Fruit fly (Drosophila melanogaster) Kc167 (cell line): ENCODE measurements around the gene Tlk.

Experiments used
- Myc ChIP-seq: fragments of >200 bp; optimal IDR thresholded peaks from 2 replicates; lab custom pipeline; 2017; ENCODE audit warnings: missing external identifiers
- Sin3A ChIP-seq: fragments of >200 bp; optimal IDR thresholded peaks from 2 replicates; lab custom pipeline; 2018; ENCODE audit warnings: missing external identifiers
- h ChIP-seq: fragments of >200 bp; optimal IDR thresholded peaks from 3 replicates; lab custom pipeline; 2018; ENCODE audit warnings: missing external identifiers
- insv ChIP-seq: fragments of >200 bp; optimal IDR thresholded peaks from 3 replicates; lab custom pipeline; 2018; ENCODE audit warnings: missing external identifiers
- psq ChIP-seq: fragments of >200 bp; optimal IDR thresholded peaks from 2 replicates; lab custom pipeline; 2017; ENCODE audit warnings: missing external identifiers
- ttk ChIP-seq: sonication (Bioruptor generic); optimal IDR thresholded peaks from 2 replicates; lab custom pipeline; 2017; ENCODE audit warnings: missing external identifiers

The Tlk gene

dm6 chrX:3740725-3741440 lies 21.1 kb downstream of the Tlk start:
- TF ChIP-seq insv (lab: Kevin White, UChicago) (no peak), h (lab: Kevin White, UChicago) (no peak), Sin3A (no peak), ttk (lab: Kevin White, UChicago) (no peak), psq (lab: Kevin White, UChicago) (no peak), Myc (no peak)

dm6 chrX:3741611-3742001 lies 21.8 kb downstream of the Tlk start:
- no peak for TF ChIP-seq insv (lab: Kevin White, UChicago)
- TF ChIP-seq ttk (lab: Kevin White, UChicago) = no peak
- TF ChIP-seq h (lab: Kevin White, UChicago) = no peak
- no peak for TF ChIP-seq psq (lab: Kevin White, UChicago)
- no peak for TF ChIP-seq Myc
- no peak for TF ChIP-seq Sin3A

DNA sequence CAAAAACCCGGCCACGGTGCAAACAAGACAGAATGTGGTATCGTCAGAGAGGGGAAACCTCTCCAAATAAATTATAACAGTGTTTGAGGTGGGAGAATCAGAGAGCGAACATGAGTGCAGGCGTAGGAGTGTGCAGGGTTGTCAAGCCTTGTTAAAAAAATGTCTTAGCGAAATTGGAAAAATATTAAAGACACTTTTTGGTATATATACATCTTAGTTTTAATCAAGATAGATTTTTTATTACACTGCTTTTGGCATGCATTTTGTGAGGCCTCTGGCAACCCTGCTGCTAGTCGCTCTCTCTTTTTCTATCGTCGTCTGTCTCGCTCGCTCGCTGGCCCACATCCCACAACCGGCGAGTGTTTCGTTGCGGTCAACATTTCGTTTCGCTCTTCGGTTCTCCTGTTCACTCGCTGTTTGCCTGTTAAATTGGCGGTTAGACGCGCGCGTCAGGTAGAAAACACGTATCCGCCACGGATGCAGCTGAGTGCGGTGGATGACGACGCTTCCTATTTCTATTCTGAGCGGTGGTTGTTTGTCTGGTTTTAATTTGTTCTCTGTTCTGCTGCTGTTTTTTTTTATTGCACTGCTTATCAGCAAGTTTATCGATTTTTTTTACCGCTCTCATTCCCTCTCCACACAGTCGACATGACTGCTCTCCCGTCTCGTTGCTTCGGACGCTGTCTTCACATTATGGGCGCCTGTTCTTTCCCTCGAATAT lies 22.4 kb downstream of the Tlk start:
- no peak for TF ChIP-seq Sin3A
- TF ChIP-seq h (lab: Kevin White, UChicago) = no peak
- no peak for TF ChIP-seq Myc
- TF ChIP-seq psq (lab: Kevin White, UChicago) = no peak
- TF ChIP-seq ttk (lab: Kevin White, UChicago) = no peak
- TF ChIP-seq insv (lab: Kevin White, UChicago) = no peak

dm6 chrX:3742723-3743004 lies 22.9 kb downstream of the Tlk start:
- TF ChIP-seq ttk (lab: Kevin White, UChicago) (no peak), insv (lab: Kevin White, UChicago) (no peak), psq (lab: Kevin White, UChicago) (no peak)

- TF ChIP-seq insv (lab: Kevin White, UChicago) (no peak), h (lab: Kevin White, UChicago) (no peak), psq (lab: Kevin White, UChicago) (no peak), Myc (no peak), ttk (lab: Kevin White, UChicago) (no peak), Sin3A (no peak)
These were observed 23.4 kb downstream of the Tlk start for dm6 chrX:3743005-3743890.

DNA sequence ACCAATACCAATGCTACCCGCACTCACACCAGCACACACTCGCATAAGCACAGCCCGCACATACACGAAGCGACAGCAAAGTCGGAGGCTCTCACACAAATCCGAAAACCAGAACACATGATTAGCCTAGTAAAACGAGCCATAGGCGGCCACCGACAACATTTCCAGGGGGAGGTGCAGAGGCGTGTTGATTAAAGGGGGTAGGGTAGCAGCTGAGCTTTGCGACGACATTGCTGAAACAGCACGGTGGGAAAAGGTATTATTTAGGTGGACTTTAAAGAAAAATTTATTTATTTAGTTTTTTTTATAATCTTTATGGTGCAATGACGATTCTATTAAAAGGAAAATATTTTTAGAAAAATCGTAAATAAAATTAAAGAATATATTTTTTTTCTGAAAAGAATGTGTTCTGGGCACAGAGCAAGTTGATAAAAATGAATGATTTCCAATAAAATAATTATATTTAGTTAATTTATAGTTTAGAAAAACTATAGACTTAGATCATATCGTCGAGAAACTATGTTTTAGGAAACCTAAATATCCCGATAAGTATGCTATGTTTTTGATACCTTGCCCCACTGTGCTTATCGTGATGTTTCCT lies 24.2 kb downstream of the Tlk start:
- no peak for TF ChIP-seq Sin3A
- no peak for TF ChIP-seq insv (lab: Kevin White, UChicago)
- no peak for TF ChIP-seq h (lab: Kevin White, UChicago)
- TF ChIP-seq ttk (lab: Kevin White, UChicago) = no peak
- TF ChIP-seq psq (lab: Kevin White, UChicago) = no peak
- no peak for TF ChIP-seq Myc

dm6 chrX:3744492-3745263 lies 24.9 kb downstream of the Tlk start:
- TF ChIP-seq ttk (lab: Kevin White, UChicago) (no peak), insv (lab: Kevin White, UChicago) (no peak), Sin3A (no peak), psq (lab: Kevin White, UChicago) (no peak), Myc (no peak), h (lab: Kevin White, UChicago) (no peak)

dm6 chrX:3745264-3745564 lies 25.4 kb downstream of the Tlk start:
- TF ChIP-seq Myc (no peak), psq (lab: Kevin White, UChicago) (no peak), ttk (lab: Kevin White, UChicago) (no peak), h (lab: Kevin White, UChicago) (no peak), Sin3A (no peak)

- no peak for TF ChIP-seq insv (lab: Kevin White, UChicago)
- no peak for TF ChIP-seq psq (lab: Kevin White, UChicago)
- TF ChIP-seq ttk (lab: Kevin White, UChicago) = no peak
- TF ChIP-seq Myc = no peak
- no peak for TF ChIP-seq h (lab: Kevin White, UChicago)
- no peak for TF ChIP-seq Sin3A
These were observed 27.1 kb downstream of the Tlk start for dm6 chrX:3746898-3747297.

dm6 chrX:3747566-3747965 lies 27.8 kb downstream of the Tlk start:
- TF ChIP-seq ttk (lab: Kevin White, UChicago) (no peak), psq (lab: Kevin White, UChicago) (no peak), insv (lab: Kevin White, UChicago) (no peak), Myc (no peak), h (lab: Kevin White, UChicago) (no peak), Sin3A (no peak)

dm6 chrX:3748248-3748647 lies 28.4 kb downstream of the Tlk start:
- TF ChIP-seq Myc (no peak), psq (lab: Kevin White, UChicago) (peak; percentile 10)
